Fruit fly (Drosophila melanogaster): Measurements from ENCODE around the gene CG3436.

Gene CG3436

dm6 chr2L:131466-132270 lies 24.2 kb upstream of the CG3436 start, which contains the start of gene Gs1 (continued):
- TF ChIP-seq Ets96B (tag; optimal IDR thresholded peaks at IDR 0.05) (peak; percentile 27), pdm3 (GFP tag; optimal IDR thresholded peaks at IDR 0.05) (no peak), Gug (GFP tag; IDR thresholded peaks at IDR 0.05) (no peak), vri (GFP tag; optimal IDR thresholded peaks at IDR 0.05) (peak; percentile 60), CG7368 (GFP tag; optimal IDR thresholded peaks at IDR 0.05) (no peak), acj6 (GFP tag; optimal IDR thresholded peaks at IDR 0.05) (no peak), Met (GFP tag; optimal IDR thresholded peaks at IDR 0.05) (peak; percentile 8), CG11902 (GFP tag; optimal IDR thresholded peaks at IDR 0.05) (no peak), CG8632 (GFP tag; optimal IDR thresholded peaks at IDR 0.05) (no peak), fd85E (GFP tag; optimal IDR thresholded peaks at IDR 0.05) (no peak), svp (GFP tag) (peak; percentile 75), Hr4 (GFP tag; optimal IDR thresholded peaks at IDR 0.05) (peak; percentile 43), Ets21C (GFP tag; optimal IDR thresholded peaks at IDR 0.05) (no peak), CG15336 (GFP tag; IDR thresholded peaks at IDR 0.05) (peak; percentile 55; the same call in 1 of the 2 replicates), CG11762 (GFP tag; optimal IDR thresholded peaks at IDR 0.05; ENCODE audit: insufficient read depth) (no peak), CG34406 (GFP tag; optimal IDR thresholded peaks at IDR 0.05) (no peak), CG8319 (GFP tag; optimal IDR thresholded peaks at IDR 0.05) (no peak), CG4318 (GFP tag; optimal IDR thresholded peaks at IDR 0.05) (no peak), CG6792 (GFP tag; optimal IDR thresholded peaks at IDR 0.05) (peak; percentile 21), CG6163 (GFP tag; IDR thresholded peaks at IDR 0.05) (peak; percentile 69; the same call in 2 of the 3 replicates), lz (GFP tag; optimal IDR thresholded peaks at IDR 0.05) (no peak), CG6854 (GFP tag; optimal IDR thresholded peaks at IDR 0.05) (peak; percentile 37), CG11294 (GFP tag; IDR thresholded peaks at IDR 0.05) (no peak)

dm6 chr2L:134563-135382 lies 21.1 kb upstream of the CG3436 start:
- TF ChIP-seq pdm3 (GFP tag; optimal IDR thresholded peaks at IDR 0.05) (peak; percentile 11), net (GFP tag; optimal IDR thresholded peaks at IDR 0.05) (peak; percentile 13), CG6808 (GFP tag; optimal IDR thresholded peaks at IDR 0.05) (no peak), vri (GFP tag; optimal IDR thresholded peaks at IDR 0.05) (peak; percentile 15), CG8632 (GFP tag; optimal IDR thresholded peaks at IDR 0.05) (no peak), CG8119 (GFP tag; IDR thresholded peaks at IDR 0.05) (no peak), Met (GFP tag; optimal IDR thresholded peaks at IDR 0.05) (no peak), ss (GFP tag; optimal IDR thresholded peaks at IDR 0.05) (peak in 1 of 2 experiments; percentile 0), cyc (GFP tag; optimal IDR thresholded peaks at IDR 0.05) (no peak), CG10669 (GFP tag; optimal IDR thresholded peaks at IDR 0.05) (no peak), CG10631 (GFP tag; optimal IDR thresholded peaks at IDR 0.05) (peak; percentile 18), lz (GFP tag; optimal IDR thresholded peaks at IDR 0.05) (no peak), dsx (GFP tag; optimal IDR thresholded peaks at IDR 0.05; ENCODE audit: poor library complexity, severe bottlenecking) (no peak), dac (GFP tag; optimal IDR thresholded peaks at IDR 0.05) (no peak), esn (GFP tag; optimal IDR thresholded peaks at IDR 0.05) (no peak), fkh (GFP tag; optimal IDR thresholded peaks at IDR 0.05) (no peak), CG6792 (GFP tag; optimal IDR thresholded peaks at IDR 0.05) (peak; percentile 16), svp (GFP tag) (peak; percentile 90), CG4318 (GFP tag; optimal IDR thresholded peaks at IDR 0.05) (no peak), Ets96B (tag; optimal IDR thresholded peaks at IDR 0.05) (peak; percentile 20), Eip78C (GFP tag) (peak; percentile 86), CG32006 (GFP tag; optimal IDR thresholded peaks at IDR 0.05) (peak; percentile 30), Eip75B (GFP tag; optimal IDR thresholded peaks at IDR 0.05) (peak; percentile 2), CG6163 (GFP tag; IDR thresholded peaks at IDR 0.05) (0 out of 3 replicates have a peak, but pooled peaks have one; percentile 29), fd59A (GFP tag; optimal IDR thresholded peaks at IDR 0.05) (no peak)

Data from whole organism, prepupa.